Worm (Caenorhabditis elegans) whole organism, L4 larva: Measurements from ENCODE around the gene clec-183.

Experiments
- F37D6.2 ChIP-seq: sonication (generic microtip); optimal IDR thresholded peaks from 2 replicates; lab custom pipeline; 2016; ENCODE audit warnings: mild to moderate bottlenecking, missing genetic modification characterization, missing compliant biosample characterization
- F49E8.2 ChIP-seq: sonication (generic microtip); optimal IDR thresholded peaks from 2 replicates; lab custom pipeline; 2016; ENCODE audit warnings: missing compliant biosample characterization, mild to moderate bottlenecking, missing genetic modification characterization, borderline replicate concordance
- T26A8.4 ChIP-seq: fragments of 200-800 bp; sonication (Bioruptor generic); IDR thresholded peaks from 2 replicates; pipeline ENCODE4 v1.3.6; 2022; ENCODE audit warnings: missing genetic modification characterization, missing compliant biosample characterization
- Y105C5A.15 ChIP-seq: fragments of 200-800 bp; sonication (Bioruptor generic); IDR thresholded peaks from 2 replicates; pipeline ENCODE4 v1.3.6; 2022; ENCODE audit warnings: missing genetic modification characterization, missing compliant biosample characterization
- Y48G9A.11 ChIP-seq: fragments of 200-800 bp; sonication (Bioruptor generic); IDR thresholded peaks from 2 replicates; pipeline ENCODE4 v1.3.6; 2022; ENCODE audit warnings: missing genetic modification reagents, missing genetic modification characterization, missing compliant biosample characterization
- ZK546.5 ChIP-seq, 2 experiments: sonication (generic microtip); optimal IDR thresholded peaks; 2 replicates each; lab custom pipeline; 2017; ENCODE audit warnings: missing biosample characterization in 2 of 2, missing genetic modification characterization in 2 of 2
- aha-1 ChIP-seq: fragments of 150-350 bp; peaks from one replicate; lab custom pipeline; 2014; ENCODE audit warnings: missing biosample characterization, missing genetic modification characterization
- aly-2 ChIP-seq: sonication (generic microtip); optimal IDR thresholded peaks from 2 replicates; lab custom pipeline; 2018; ENCODE audit warnings: missing biosample characterization, missing genetic modification characterization
- ama-1 ChIP-seq: fragments of 150-350 bp; optimal IDR thresholded peaks from 2 replicates; lab custom pipeline; 2014; ENCODE audit warnings: inconsistent platforms, mixed read lengths
- attf-4 ChIP-seq: sonication (generic microtip); optimal IDR thresholded peaks from 3 replicates; lab custom pipeline; 2017; ENCODE audit warnings: missing biosample characterization, missing genetic modification characterization
- ceh-20 ChIP-seq: fragments of 200-800 bp; sonication (Bioruptor generic); IDR thresholded peaks from 2 replicates; pipeline ENCODE4 v1.3.6; 2022; ENCODE audit warnings: missing genetic modification reagents, missing genetic modification characterization, missing compliant biosample characterization
- ceh-28 ChIP-seq: fragments of 150-350 bp; optimal IDR thresholded peaks from 2 replicates; lab custom pipeline; 2014; ENCODE audit warnings: missing biosample characterization, missing genetic modification reagents, missing genetic modification characterization
- ceh-44 ChIP-seq: fragments of 200-800 bp; sonication (Bioruptor generic); IDR thresholded peaks from 2 replicates; pipeline ENCODE4 v1.3.6; 2022; ENCODE audit warnings: missing genetic modification reagents, missing genetic modification characterization, missing compliant biosample characterization
- ctbp-1 ChIP-seq: fragments of 200-800 bp; sonication (Bioruptor generic); IDR thresholded peaks from 2 replicates; pipeline ENCODE4 v1.3.6; 2022; ENCODE audit warnings: missing genetic modification reagents, missing genetic modification characterization, missing compliant biosample characterization
- daf-12 ChIP-seq: fragments of 150-350 bp; optimal IDR thresholded peaks from 2 replicates; lab custom pipeline; 2014; ENCODE audit warnings: missing biosample characterization, missing genetic modification reagents, missing genetic modification characterization
- daf-19 ChIP-seq: fragments of 200-800 bp; sonication (Bioruptor generic); conservative IDR thresholded peaks from 2 replicates; pipeline ENCODE4 v1.3.6; 2022; ENCODE audit warnings: missing genetic modification characterization, missing compliant biosample characterization
- dmd-6 ChIP-seq: fragments of 200-800 bp; sonication (Bioruptor generic); IDR thresholded peaks from 2 replicates; pipeline ENCODE4 v1.3.6; 2022; ENCODE audit warnings: missing genetic modification reagents, missing genetic modification characterization, missing compliant biosample characterization
- duxl-1 ChIP-seq: sonication (generic microtip); optimal IDR thresholded peaks from 2 replicates; lab custom pipeline; 2016; ENCODE audit warnings: mild to moderate bottlenecking, missing genetic modification characterization, moderate library complexity, missing compliant biosample characterization; ENCODE audit not compliant: poor library complexity
- dve-1 ChIP-seq: sonication (generic microtip); optimal IDR thresholded peaks from 2 replicates; lab custom pipeline; 2017; ENCODE audit warnings: antibody characterized with exemption, mild to moderate bottlenecking, missing genetic modification characterization, missing compliant biosample characterization; ENCODE audit not compliant: insufficient read depth
- egl-27 ChIP-seq: sonication (generic microtip); optimal IDR thresholded peaks from 3 replicates; lab custom pipeline; 2017; ENCODE audit warnings: missing biosample characterization, missing genetic modification reagents, missing genetic modification characterization
- egl-43 ChIP-seq: fragments of 200-800 bp; sonication (Bioruptor generic); IDR thresholded peaks from 2 replicates; pipeline ENCODE4 v1.3.6; 2022; ENCODE audit warnings: missing genetic modification reagents, missing genetic modification characterization, missing compliant biosample characterization
- hif-1 ChIP-seq, 2 experiments: sonication (generic microtip); optimal IDR thresholded peaks; 2 replicates each; lab custom pipeline; 2016 to 2017; ENCODE audit warnings: missing compliant biosample characterization in 2 of 2, missing genetic modification characterization in 2 of 2, missing genetic modification reagents in 2 of 2, missing genotype in 2 of 2, mild to moderate bottlenecking in 1 of 2
- hlh-11 ChIP-seq: fragments of 200-800 bp; sonication (Bioruptor generic); optimal IDR thresholded peaks from 2 replicates; lab custom pipeline; 2018; ENCODE audit warnings: mild to moderate bottlenecking, missing genetic modification characterization, missing compliant biosample characterization
- hlh-30 ChIP-seq: sonication (generic microtip); optimal IDR thresholded peaks from 2 replicates; lab custom pipeline; 2017; ENCODE audit warnings: antibody characterized with exemption, mild to moderate bottlenecking, missing genetic modification characterization, missing compliant biosample characterization; ENCODE audit not compliant: insufficient read depth
- hmg-1.1 ChIP-seq: fragments of 200-800 bp; sonication (Bioruptor generic); IDR thresholded peaks from 2 replicates; pipeline ENCODE4 v1.3.6; 2022; ENCODE audit warnings: missing genetic modification reagents, missing genetic modification characterization, missing compliant biosample characterization
- lin-13 ChIP-seq: fragments of 150-350 bp; optimal IDR thresholded peaks from 2 replicates; lab custom pipeline; 2014; ENCODE audit warnings: missing biosample characterization, missing genetic modification reagents, missing genetic modification characterization
- lin-15B ChIP-seq: fragments of 150-350 bp; sonication (generic microtip); optimal IDR thresholded peaks from 3 replicates; lab custom pipeline; 2014; ENCODE audit warnings: missing biosample characterization, missing genetic modification characterization
- lir-3 ChIP-seq: sonication (generic microtip); optimal IDR thresholded peaks from 2 replicates; lab custom pipeline; 2016; ENCODE audit warnings: mild to moderate bottlenecking, missing genetic modification characterization, missing compliant biosample characterization
- lsy-2 ChIP-seq, 2 experiments: fragments of 150-350 bp in 1 of 2; sonication (generic microtip) in 1 of 2; optimal IDR thresholded peaks; 2 replicates each; lab custom pipeline; 2014 to 2017; ENCODE audit warnings: missing biosample characterization in 2 of 2, missing genetic modification characterization in 2 of 2
- mdt-29 ChIP-seq: fragments of 200-800 bp; sonication (Bioruptor generic); IDR thresholded peaks from 2 replicates; pipeline ENCODE4 v1.3.6; 2022; ENCODE audit warnings: missing genetic modification reagents, missing genetic modification characterization, missing compliant biosample characterization
- mxl-2 ChIP-seq: fragments of 200-800 bp; sonication (Bioruptor generic); conservative IDR thresholded peaks from 2 replicates; pipeline ENCODE4 v1.3.6; 2022; ENCODE audit warnings: missing genetic modification reagents, missing genetic modification characterization, missing compliant biosample characterization
- nhr-10 ChIP-seq: fragments of 150-350 bp; optimal IDR thresholded peaks from 2 replicates; lab custom pipeline; 2014; ENCODE audit warnings: missing biosample characterization, missing genetic modification characterization
- nhr-102 ChIP-seq: sonication (generic microtip); optimal IDR thresholded peaks from 2 replicates; lab custom pipeline; 2016; ENCODE audit warnings: mild to moderate bottlenecking, missing genetic modification characterization, moderate library complexity, missing compliant biosample characterization
- nhr-25 ChIP-seq: sonication (generic microtip); optimal IDR thresholded peaks from 2 replicates; lab custom pipeline; 2017; ENCODE audit warnings: missing genetic modification characterization, mild to moderate bottlenecking, missing compliant biosample characterization, antibody characterized with exemption, moderate library complexity, borderline replicate concordance; ENCODE audit not compliant: insufficient read depth
- nhr-28 ChIP-seq: fragments of 150-350 bp; optimal IDR thresholded peaks from 2 replicates; lab custom pipeline; 2014; ENCODE audit warnings: missing biosample characterization, missing genetic modification characterization
- nhr-42 ChIP-seq: fragments of 200-800 bp; sonication (Bioruptor generic); IDR thresholded peaks from 2 replicates; pipeline ENCODE4 v1.3.6; 2022; ENCODE audit warnings: missing genetic modification characterization, missing compliant biosample characterization
- nhr-6 ChIP-seq: fragments of 150-350 bp; optimal IDR thresholded peaks from 2 replicates; lab custom pipeline; 2014; ENCODE audit warnings: missing biosample characterization, missing genetic modification characterization
- nhr-76 ChIP-seq: fragments of 150-350 bp; optimal IDR thresholded peaks from 2 replicates; lab custom pipeline; 2014; ENCODE audit warnings: missing biosample characterization, missing genetic modification characterization
- rbr-2 ChIP-seq: sonication (generic microtip); optimal IDR thresholded peaks from 2 replicates; lab custom pipeline; 2016; ENCODE audit warnings: missing genotype, missing genetic modification characterization, missing compliant biosample characterization
- saeg-2 ChIP-seq: fragments of 200-800 bp; sonication (Bioruptor generic); IDR thresholded peaks from 2 replicates; pipeline ENCODE4 v1.3.6; 2022; ENCODE audit warnings: missing genetic modification reagents, missing genetic modification characterization, missing compliant biosample characterization
- set-16 ChIP-seq: fragments of 200-800 bp; sonication (Bioruptor generic); IDR thresholded peaks from 2 replicates; pipeline ENCODE4 v1.3.6; 2022; ENCODE audit warnings: missing genetic modification reagents, missing genetic modification characterization, missing compliant biosample characterization
- snpc-4 ChIP-seq: fragments of 150-350 bp; optimal IDR thresholded peaks from 2 replicates; lab custom pipeline; 2014; ENCODE audit warnings: missing biosample characterization, missing genetic modification characterization
- spr-3 ChIP-seq: fragments of 200-800 bp; sonication (Bioruptor generic); optimal IDR thresholded peaks from 2 replicates; lab custom pipeline; 2018; ENCODE audit warnings: mild to moderate bottlenecking, missing genetic modification characterization, missing compliant biosample characterization
- tag-97 ChIP-seq: fragments of 200-800 bp; sonication (Bioruptor generic); IDR thresholded peaks from 2 replicates; pipeline ENCODE4 v1.3.6; 2022; ENCODE audit warnings: missing genetic modification characterization, missing compliant biosample characterization
- tra-1 ChIP-seq: fragments of 200-800 bp; sonication (Bioruptor generic); IDR thresholded peaks from 2 replicates; pipeline ENCODE4 v1.3.6; 2022; ENCODE audit warnings: missing genetic modification reagents, missing genetic modification characterization, missing compliant biosample characterization
- unc-130 ChIP-seq: sonication (generic microtip); optimal IDR thresholded peaks from 2 replicates; lab custom pipeline; 2016; ENCODE audit warnings: missing genetic modification reagents, missing genetic modification characterization, missing compliant biosample characterization
- zag-1 ChIP-seq: fragments of 150-350 bp; optimal IDR thresholded peaks from 2 replicates; lab custom pipeline; 2014; ENCODE audit warnings: missing biosample characterization, missing genetic modification characterization
- zfp-2 ChIP-seq: sonication (generic microtip); optimal IDR thresholded peaks from 2 replicates; lab custom pipeline; 2016; ENCODE audit warnings: mild to moderate bottlenecking, missing genetic modification characterization, missing compliant biosample characterization
- zfp-3 ChIP-seq: fragments of 200-800 bp; sonication (Bioruptor generic); conservative IDR thresholded peaks from 2 replicates; pipeline ENCODE4 v1.3.6; 2022; ENCODE audit warnings: missing genetic modification reagents, missing genetic modification characterization, missing compliant biosample characterization
- zip-2 ChIP-seq: fragments of 150-350 bp; optimal IDR thresholded peaks from 2 replicates; lab custom pipeline; 2014; ENCODE audit warnings: missing biosample characterization, missing genetic modification characterization

The clec-183 gene

DNA sequence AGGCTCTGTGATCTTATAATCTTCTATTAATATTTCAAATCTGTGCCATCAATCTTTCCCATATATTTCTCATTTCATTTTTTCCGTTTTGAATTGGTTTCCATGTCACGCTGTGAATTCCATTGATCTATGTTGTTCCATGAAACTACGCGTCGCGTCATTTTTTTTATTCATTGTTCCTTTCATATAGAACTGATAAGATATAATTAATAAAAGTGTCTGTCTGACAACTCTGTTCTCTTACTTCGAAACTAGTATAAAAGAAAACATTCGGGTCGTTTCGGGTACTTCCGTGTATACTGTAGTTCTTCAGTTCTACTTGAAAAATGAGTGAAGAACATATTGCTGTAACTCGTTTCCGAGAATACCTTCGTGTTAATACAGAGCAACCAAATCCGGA, 46.7 kb downstream of the clec-183 start, which contains the start of gene C10C5.3:
C10C5.3 (plus strand) TSS at position 301 of the 400 bp plus-strand sequence.
- TF ChIP-seq dmd-6 (GFP tag; lab: Robert Waterston, UW) (peak; percentile 21; the same call in 1 of the 2 replicates), aha-1 (peak; percentile 26), tag-97 (GFP tag; lab: Robert Waterston, UW) (no peak), dve-1 (tag; lab: Kevin White, UChicago) (peak; percentile 50)
- TF ChIP-seq, all 104 proteins: peak for 3

DNA sequence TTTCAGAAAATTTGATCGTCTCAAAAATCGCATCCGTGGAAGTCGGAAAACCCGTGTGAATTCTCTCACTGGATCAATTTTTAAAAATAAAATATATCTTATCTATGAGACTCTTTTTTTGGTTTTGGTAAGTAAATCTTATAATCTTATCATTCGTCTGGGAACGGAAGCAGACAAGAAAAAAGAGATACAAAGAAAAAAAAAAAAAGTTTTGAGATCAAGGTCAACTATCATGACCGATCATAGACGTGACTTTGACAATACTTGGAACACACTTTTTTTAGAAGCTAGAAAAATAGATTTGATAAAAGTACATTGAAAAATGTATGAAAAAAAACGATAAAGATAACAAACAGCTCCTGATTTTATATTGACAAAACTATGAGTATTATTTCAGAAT, 48.7 kb downstream of the clec-183 start:
- no peak for TF ChIP-seq ZK546.5 (tag; optimal IDR thresholded peaks at IDR 0.05; lab: Kevin White, UChicago)
- peak; percentile 59; the same call in 1 of the 2 replicates for TF ChIP-seq tra-1 (GFP tag; lab: Robert Waterston, UW)
- TF ChIP-seq ceh-44 (GFP tag; lab: Robert Waterston, UW) = no peak
- peak; percentile 65 for TF ChIP-seq nhr-25 (tag; lab: Kevin White, UChicago)
- no peak for TF ChIP-seq F37D6.2 (tag; lab: Kevin White, UChicago)
- TF ChIP-seq mdt-29 (GFP tag; lab: Robert Waterston, UW) = no peak
- no peak for TF ChIP-seq unc-130 (GFP tag; lab: Kevin White, UChicago)
- no peak for TF ChIP-seq hlh-11 (tag; lab: Kevin White, UChicago)
- TF ChIP-seq zag-1 = no peak
- TF ChIP-seq nhr-102 (tag; lab: Kevin White, UChicago) = no peak
- no peak for TF ChIP-seq Y48G9A.11 (GFP tag; lab: Robert Waterston, UW)
- TF ChIP-seq egl-43 (GFP tag; lab: Robert Waterston, UW) = no peak
- no peak for TF ChIP-seq zip-2
- TF ChIP-seq nhr-76 = peak; percentile 45
- no peak for TF ChIP-seq ama-1 (lab: Kevin White, UChicago)
- TF ChIP-seq T26A8.4 (GFP tag; lab: Robert Waterston, UW) = no peak
- TF ChIP-seq hmg-1.1 (GFP tag; lab: Robert Waterston, UW) = no peak
- TF ChIP-seq aly-2 (tag; lab: Kevin White, UChicago) = no peak
- TF ChIP-seq duxl-1 = no peak
- TF ChIP-seq nhr-42 (GFP tag; lab: Robert Waterston, UW) = no peak
- TF ChIP-seq ceh-28 (tag; lab: Kevin White, UChicago) = no peak
- TF ChIP-seq hif-1 (tag; optimal IDR thresholded peaks at IDR 0.05; lab: Kevin White, UChicago) = no peak
- no peak for TF ChIP-seq zfp-3 (GFP tag; lab: Robert Waterston, UW)
- no peak for TF ChIP-seq attf-4 (tag; lab: Kevin White, UChicago)
- TF ChIP-seq egl-27 (tag; lab: Kevin White, UChicago) = no peak
- TF ChIP-seq snpc-4 = no peak
- no peak for TF ChIP-seq nhr-6
- TF ChIP-seq ctbp-1 (GFP tag; lab: Robert Waterston, UW) = no peak
- no peak for TF ChIP-seq Y105C5A.15 (GFP tag; lab: Robert Waterston, UW)
- peak in 1 of 2 experiments; percentile 31 for TF ChIP-seq lsy-2 (tag; optimal IDR thresholded peaks at IDR 0.05; lab: Kevin White, UChicago)
- TF ChIP-seq hlh-30 (tag; lab: Kevin White, UChicago) = peak; percentile 36
- TF ChIP-seq nhr-28 (tag; lab: Kevin White, UChicago) = peak; percentile 39
- TF ChIP-seq mxl-2 (GFP tag; lab: Robert Waterston, UW) = no peak
- no peak for TF ChIP-seq lin-13 (GFP tag; lab: Kevin White, UChicago)
- TF ChIP-seq daf-19 (GFP tag; lab: Robert Waterston, UW) = no peak
- no peak for TF ChIP-seq saeg-2 (GFP tag; lab: Robert Waterston, UW)
- TF ChIP-seq spr-3 (GFP tag; lab: Kevin White, UChicago) = no peak
- TF ChIP-seq F49E8.2 (tag; lab: Kevin White, UChicago) = no peak
- TF ChIP-seq nhr-10 = no peak
- TF ChIP-seq zfp-2 (tag; lab: Kevin White, UChicago) = no peak
- no peak for TF ChIP-seq lin-15B (tag; lab: Kevin White, UChicago)
- no peak for TF ChIP-seq set-16 (GFP tag; lab: Robert Waterston, UW)
- no peak for TF ChIP-seq rbr-2 (tag; lab: Kevin White, UChicago)
- no peak for TF ChIP-seq lir-3 (tag; lab: Kevin White, UChicago)
- no peak for TF ChIP-seq daf-12 (tag; lab: Kevin White, UChicago)
- no peak for TF ChIP-seq ceh-20 (GFP tag; lab: Robert Waterston, UW)
